Fruit fly (Drosophila melanogaster) whole organism, wandering third instar larva: ENCODE data around the gene AhcyL1.
A peak's percentile ranks its signal among the peaks of the same experiment; 100 is the strongest.

ENCODE experiments used
- Abd-B ChIP-seq: fragments of >200 bp; optimal IDR thresholded peaks from 2 replicates; lab custom pipeline; 2017; ENCODE audit warnings: missing biosample characterization, missing genetic modification characterization
- CG32264 ChIP-seq: fragments of 200-800 bp; sonication (Bioruptor generic); optimal IDR thresholded peaks from 2 replicates; lab custom pipeline; 2016; ENCODE audit warnings: missing biosample characterization, missing genetic modification characterization
- CG9705 ChIP-seq: fragments of 200-800 bp; sonication (Bioruptor generic); optimal IDR thresholded peaks from 2 replicates; lab custom pipeline; 2018; ENCODE audit warnings: missing biosample characterization, mild to moderate bottlenecking, missing genetic modification characterization
- CrebA ChIP-seq: fragments of 200-800 bp; sonication (Bioruptor generic); optimal IDR thresholded peaks from 2 replicates; lab custom pipeline; 2016; ENCODE audit warnings: missing biosample characterization, mild to moderate bottlenecking, missing genetic modification characterization, borderline replicate concordance
- Dfd ChIP-seq: fragments of >200 bp; optimal IDR thresholded peaks from 2 replicates; lab custom pipeline; 2017; ENCODE audit warnings: missing biosample characterization, missing genetic modification characterization
- Dif ChIP-seq: fragments of 200-275, 200-300 bp; sonication (Bioruptor generic); optimal IDR thresholded peaks from 2 replicates; lab custom pipeline; 2018; ENCODE audit warnings: missing biosample characterization, missing genetic modification characterization; ENCODE audit not compliant: partially characterized antibody
- HLH106 ChIP-seq: fragments of 200-800 bp; optimal IDR thresholded peaks from 3 replicates; lab custom pipeline; 2019; ENCODE audit warnings: missing biosample characterization, mild to moderate bottlenecking, missing genetic modification characterization, moderate library complexity
- Hr83 ChIP-seq: fragments of 200-300 bp; sonication (Bioruptor generic); optimal IDR thresholded peaks from 2 replicates; lab custom pipeline; 2016; ENCODE audit warnings: missing biosample characterization, mild to moderate bottlenecking, missing genetic modification characterization, moderate library complexity; ENCODE audit not compliant: poor library complexity, severe bottlenecking
- Jra ChIP-seq: sonication (Bioruptor generic); optimal IDR thresholded peaks from 2 replicates; lab custom pipeline; 2016; ENCODE audit warnings: missing biosample characterization, missing genetic modification characterization
- Mio ChIP-seq: sonication (Bioruptor generic); optimal IDR thresholded peaks from 2 replicates; lab custom pipeline; 2016; ENCODE audit warnings: missing biosample characterization, missing genetic modification characterization
- Myc ChIP-seq: fragments of >200 bp; optimal IDR thresholded peaks from 2 replicates; lab custom pipeline; 2017
- N ChIP-seq: fragments of >200 bp; optimal IDR thresholded peaks from 2 replicates; lab custom pipeline; 2018; ENCODE audit warnings: missing biosample characterization, missing external identifiers, missing genetic modification characterization
- OdsH ChIP-seq: fragments of 200-800 bp; sonication (Bioruptor generic); optimal IDR thresholded peaks from 2 replicates; lab custom pipeline; 2016; ENCODE audit warnings: missing biosample characterization, mild to moderate bottlenecking, missing genetic modification characterization
- Rel ChIP-seq, 2 experiments: fragments of 200-800 bp; sonication (Bioruptor generic) in 1 of 2; optimal IDR thresholded peaks; 2 replicates in 1 of 2; 3 replicates in 1 of 2; lab custom pipeline; 2016 to 2019; ENCODE audit warnings: mild to moderate bottlenecking in 2 of 2, missing biosample characterization in 2 of 2, missing genetic modification characterization in 2 of 2, moderate library complexity in 1 of 2
- br ChIP-seq: fragments of 200-800 bp; sonication (Bioruptor generic); optimal IDR thresholded peaks from 2 replicates; lab custom pipeline; 2016; ENCODE audit warnings: missing biosample characterization, missing genetic modification characterization
- brk ChIP-seq: fragments of 200-800 bp; sonication (Bioruptor generic); optimal IDR thresholded peaks from 2 replicates; lab custom pipeline; 2016; ENCODE audit warnings: missing biosample characterization, mild to moderate bottlenecking, missing genetic modification characterization
- dl ChIP-seq, 2 experiments: fragments of 175-275, 200-275 bp in 1 of 2; fragments of 200-275 bp in 1 of 2; sonication (Bioruptor generic); optimal IDR thresholded peaks; lab custom pipeline; 2018; ENCODE audit warnings: mild to moderate bottlenecking in 2 of 2, missing biosample characterization in 2 of 2, missing genetic modification characterization in 2 of 2, moderate library complexity in 2 of 2; ENCODE audit not compliant: partially characterized antibody in 2 of 2, insufficient read depth in 1 of 2
- dmrt93B ChIP-seq: fragments of 200-800 bp; sonication (Bioruptor generic); optimal IDR thresholded peaks from 2 replicates; lab custom pipeline; 2018; ENCODE audit warnings: missing biosample characterization, mild to moderate bottlenecking, missing genetic modification characterization
- ey ChIP-seq: fragments of 200-800 bp; sonication (Bioruptor generic); optimal IDR thresholded peaks from 2 replicates; lab custom pipeline; 2016; ENCODE audit warnings: missing biosample characterization, missing genetic modification characterization
- foxo ChIP-seq, 2 experiments: fragments of 200-800 bp; sonication (Bioruptor generic); optimal IDR thresholded peaks; 2 replicates in 1 of 2; 3 replicates in 1 of 2; lab custom pipeline; 2016 to 2017; ENCODE audit warnings: missing biosample characterization in 2 of 2, missing genetic modification characterization in 2 of 2
- fru ChIP-seq: fragments of 200-800 bp; sonication (Bioruptor generic); optimal IDR thresholded peaks from 3 replicates; lab custom pipeline; 2016; ENCODE audit warnings: missing biosample characterization, mild to moderate bottlenecking, missing genetic modification characterization
- h ChIP-seq: fragments of 200-800 bp; sonication (Bioruptor generic); optimal IDR thresholded peaks from 3 replicates; lab custom pipeline; 2016; ENCODE audit warnings: missing biosample characterization, mild to moderate bottlenecking, missing genetic modification characterization
- jim ChIP-seq: fragments of 175-275, 200-325 bp; sonication (Bioruptor generic); optimal IDR thresholded peaks from 2 replicates; lab custom pipeline; 2016; ENCODE audit warnings: missing biosample characterization, mild to moderate bottlenecking, missing genetic modification characterization
- lola ChIP-seq: fragments of >200 bp; optimal IDR thresholded peaks from 2 replicates; lab custom pipeline; 2017; ENCODE audit warnings: missing biosample characterization, missing genetic modification characterization
- psq ChIP-seq: fragments of 200-800 bp; sonication (Bioruptor generic); optimal IDR thresholded peaks from 3 replicates; lab custom pipeline; 2017; ENCODE audit warnings: missing biosample characterization, mild to moderate bottlenecking, missing genetic modification characterization, moderate library complexity
- rgr ChIP-seq: fragments of 200-800 bp; sonication (Bioruptor generic); optimal IDR thresholded peaks from 3 replicates; lab custom pipeline; 2016; ENCODE audit warnings: missing biosample characterization, mild to moderate bottlenecking, missing genetic modification characterization
- sage ChIP-seq: fragments of 200-800 bp; sonication (Bioruptor generic); optimal IDR thresholded peaks from 2 replicates; lab custom pipeline; 2016; ENCODE audit warnings: missing biosample characterization, mild to moderate bottlenecking, missing genetic modification characterization
- sv ChIP-seq: fragments of 200-800 bp; sonication (Bioruptor generic); optimal IDR thresholded peaks from 3 replicates; lab custom pipeline; 2016; ENCODE audit warnings: missing biosample characterization, missing genetic modification characterization
- tai ChIP-seq: sonication (Bioruptor generic); optimal IDR thresholded peaks from 2 replicates; lab custom pipeline; 2016; ENCODE audit warnings: missing biosample characterization, missing genetic modification characterization
- usp ChIP-seq: fragments of >200 bp; optimal IDR thresholded peaks from 2 replicates; lab custom pipeline; 2017; ENCODE audit warnings: missing biosample characterization, missing genetic modification characterization
- woc ChIP-seq: sonication (Bioruptor generic); optimal IDR thresholded peaks from 2 replicates; lab custom pipeline; 2016; ENCODE audit warnings: missing biosample characterization, mild to moderate bottlenecking, missing genetic modification characterization

Gene AhcyL1

dm6 chr3L:2765013-2765738 lies 6.9 kb downstream of the AhcyL1 start:
- TF ChIP-seq Abd-B (GFP tag; lab: Kevin White, UChicago) (no peak), foxo (GFP tag; optimal IDR thresholded peaks at IDR 0.05; lab: Kevin White, UChicago) (peak in 1 of 2 experiments; percentile 47), ey (GFP tag; lab: Kevin White, UChicago) (peak; percentile 24), jim (GFP tag; lab: Kevin White, UChicago) (peak; percentile 40), fru (GFP tag; lab: Kevin White, UChicago) (peak; percentile 6), rgr (peak; percentile 35), brk (GFP tag; lab: Kevin White, UChicago) (no peak), h (GFP tag; lab: Kevin White, UChicago) (peak; percentile 28)

dm6 chr3L:2763762-2764161 lies 8.4 kb downstream of the AhcyL1 start:
- TF ChIP-seq Dfd (GFP tag; lab: Kevin White, UChicago) (no peak), psq (GFP tag; lab: Kevin White, UChicago) (no peak), br (GFP tag; lab: Kevin White, UChicago) (no peak), Rel (GFP tag; optimal IDR thresholded peaks at IDR 0.05; lab: Kevin White, UChicago) (no peak), Rel (tag; optimal IDR thresholded peaks at IDR 0.05; lab: Kevin White, UChicago) (no peak), rgr (no peak), OdsH (GFP tag; lab: Kevin White, UChicago) (no peak), Hr83 (GFP tag; lab: Kevin White, UChicago) (no peak), usp (GFP tag; lab: Kevin White, UChicago) (no peak), woc (no peak), CG9705 (GFP tag; lab: Kevin White, UChicago) (no peak), Jra (GFP tag; lab: Kevin White, UChicago) (no peak), dl (GFP tag; optimal IDR thresholded peaks at IDR 0.05; lab: Kevin White, UChicago; ENCODE audit: insufficient read depth in 1 of 2, partially characterized antibody in 2 of 2) (no peak), sv (GFP tag; lab: Kevin White, UChicago) (no peak), Mio (GFP tag; lab: Kevin White, UChicago) (no peak), foxo (GFP tag; optimal IDR thresholded peaks at IDR 0.05; lab: Kevin White, UChicago) (no peak), brk (GFP tag; lab: Kevin White, UChicago) (no peak), ey (GFP tag; lab: Kevin White, UChicago) (no peak), CrebA (GFP tag; lab: Kevin White, UChicago) (no peak), lola (GFP tag; lab: Kevin White, UChicago) (no peak), sage (GFP tag; lab: Kevin White, UChicago) (no peak)

dm6 chr3L:2762122-2762521 lies 10.0 kb downstream of the AhcyL1 start:
- TF ChIP-seq lola (GFP tag; lab: Kevin White, UChicago) (no peak), dmrt93B (GFP tag; lab: Kevin White, UChicago) (no peak), brk (GFP tag; lab: Kevin White, UChicago) (no peak), OdsH (GFP tag; lab: Kevin White, UChicago) (no peak), Dfd (GFP tag; lab: Kevin White, UChicago) (no peak), CG32264 (GFP tag; lab: Kevin White, UChicago) (no peak), woc (no peak), sage (GFP tag; lab: Kevin White, UChicago) (no peak)

- TF ChIP-seq N (GFP tag; lab: Kevin White, UChicago) (no peak), Myc (lab: Kevin White, UChicago) (no peak), sv (GFP tag; lab: Kevin White, UChicago) (no peak), psq (GFP tag; lab: Kevin White, UChicago) (no peak), rgr (no peak), Dfd (GFP tag; lab: Kevin White, UChicago) (no peak), Hr83 (GFP tag; lab: Kevin White, UChicago) (no peak), fru (GFP tag; lab: Kevin White, UChicago) (no peak), OdsH (GFP tag; lab: Kevin White, UChicago) (no peak), dl (GFP tag; optimal IDR thresholded peaks at IDR 0.05; lab: Kevin White, UChicago; ENCODE audit: insufficient read depth in 1 of 2, partially characterized antibody in 2 of 2) (no peak), dmrt93B (GFP tag; lab: Kevin White, UChicago) (no peak), HLH106 (tag; lab: Kevin White, UChicago) (no peak), tai (GFP tag; lab: Kevin White, UChicago) (no peak), CrebA (GFP tag; lab: Kevin White, UChicago) (no peak), foxo (GFP tag; optimal IDR thresholded peaks at IDR 0.05; lab: Kevin White, UChicago) (no peak), Dif (GFP tag; lab: Kevin White, UChicago) (no peak), Abd-B (GFP tag; lab: Kevin White, UChicago) (no peak)
These were observed 23.8 kb downstream of the AhcyL1 start for dm6 chr3L:2748359-2748758.
